1 fruit fly cellular context compared by ENCODE assay signal in the genomic region with DNA sequence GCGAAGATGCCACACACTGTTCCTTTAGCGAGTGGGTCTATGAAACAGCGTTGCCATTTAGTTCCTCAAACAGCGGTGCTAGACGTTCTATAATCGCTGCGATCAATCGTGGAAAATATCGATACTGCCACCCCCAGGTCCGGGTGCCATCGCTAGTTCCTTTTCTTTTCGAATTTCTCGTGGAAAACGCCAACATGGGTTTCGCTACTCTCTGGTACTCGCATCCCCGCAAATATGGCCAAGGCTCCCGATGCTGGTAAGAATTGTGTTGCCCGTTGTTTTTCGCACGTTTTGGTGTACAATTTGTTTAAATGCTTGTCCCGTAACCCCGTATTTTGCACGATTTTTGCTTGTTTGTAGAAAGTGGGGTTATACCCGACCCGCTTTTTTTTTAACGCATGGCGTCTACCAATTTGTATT.
A peak's percentile ranks its signal among the peaks of the same experiment; 100 is the strongest.
TF ChIP-seq lines count a peak whose summit lies in the region.

A gene (plus strand): TSS at position 102 of the 420 bp plus-strand sequence.

TF ChIP-seq in whole organism, embryonic, 481 proteins besides CTCF, POLR2A, EP300 and RAD21 (continued from another document and continues in another):
- TF ChIP-seq CG33557 (GFP tag; optimal IDR thresholded peaks at IDR 0.05; lab: Kevin White, UChicago) (peak; percentile 67), HmgZ (tag; optimal IDR thresholded peaks at IDR 0.05; lab: Kevin White, UChicago) (peak; percentile 95), tap (tag; optimal IDR thresholded peaks at IDR 0.05; lab: Kevin White, UChicago) (peak; percentile 38), onecut (GFP tag; IDR thresholded peaks at IDR 0.05; lab: Robert Waterston, UW) (peak; percentile 65; the same call in 1 of the 2 replicates), fru (optimal IDR thresholded peaks at IDR 0.05; lab: Kevin White, UChicago) (no peak), CG15696 (tag; optimal IDR thresholded peaks at IDR 0.05; lab: Kevin White, UChicago) (peak; percentile 58), da (GFP tag; optimal IDR thresholded peaks at IDR 0.05; lab: Kevin White, UChicago) (peak; percentile 52), Spps (tag; optimal IDR thresholded peaks at IDR 0.05; lab: Kevin White, UChicago) (peak; percentile 29), Oli (tag; optimal IDR thresholded peaks at IDR 0.05; lab: Kevin White, UChicago) (peak; percentile 12), Hmx (GFP tag; optimal IDR thresholded peaks at IDR 0.05; lab: Kevin White, UChicago) (no peak), corto (GFP tag; optimal IDR thresholded peaks at IDR 0.05; lab: Kevin White, UChicago) (no peak), cad (GFP tag; optimal IDR thresholded peaks at IDR 0.05; lab: Kevin White, UChicago) (no peak), gsb-n (tag; optimal IDR thresholded peaks at IDR 0.05; lab: Kevin White, UChicago) (peak; percentile 54), Rx (GFP tag; IDR thresholded peaks at IDR 0.05; lab: Robert Waterston, UW) (peak; percentile 73), Neu2 (GFP tag; optimal IDR thresholded peaks at IDR 0.05; lab: Kevin White, UChicago; ENCODE audit: borderline replicate concordance) (peak; percentile 56), odd (GFP tag; optimal IDR thresholded peaks at IDR 0.05; lab: Kevin White, UChicago) (peak; percentile 72), yki (optimal IDR thresholded peaks at IDR 0.05; lab: Kevin White, UChicago) (no peak), gcm2 (GFP tag; optimal IDR thresholded peaks at IDR 0.05; lab: Kevin White, UChicago) (peak; percentile 62), Dbx (GFP tag; IDR thresholded peaks at IDR 0.05; lab: Robert Waterston, UW) (peak; percentile 93), wdn (GFP tag; IDR thresholded peaks at IDR 0.05; lab: Robert Waterston, UW) (peak; percentile 56; the same call in 1 of the 2 replicates), dpn (GFP tag; optimal IDR thresholded peaks at IDR 0.05; lab: Kevin White, UChicago) (peak; percentile 86 to 90), NC2α (GFP tag; optimal IDR thresholded peaks at IDR 0.05; lab: Kevin White, UChicago) (peak; percentile 53), tgo (GFP tag; IDR thresholded peaks at IDR 0.05; lab: Robert Waterston, UW) (peak; percentile 65), zen2 (GFP tag; IDR thresholded peaks at IDR 0.05; lab: Robert Waterston, UW; ENCODE audit: partially characterized antibody) (peak; percentile 93), tin (GFP tag; optimal IDR thresholded peaks at IDR 0.05; lab: Kevin White, UChicago) (peak; percentile 74), PHDP (tag; optimal IDR thresholded peaks at IDR 0.05; lab: Kevin White, UChicago) (peak; percentile 67), CG16779 (GFP tag; IDR thresholded peaks at IDR 0.05; lab: Robert Waterston, UW) (peak; percentile 67), chinmo (GFP tag; IDR thresholded peaks at IDR 0.05; lab: Robert Waterston, UW; ENCODE audit: partially characterized antibody) (peak; percentile 92), Nf-YC (tag; optimal IDR thresholded peaks at IDR 0.05; lab: Kevin White, UChicago) (peak; percentile 68), cas (GFP tag; IDR thresholded peaks at IDR 0.05; lab: Robert Waterston, UW) (peak; percentile 68; the same call in 1 of the 2 replicates), CG4730 (GFP tag; IDR thresholded peaks at IDR 0.05; lab: Robert Waterston, UW) (peak; percentile 46; the same call in 1 of the 2 replicates), CG13894 (tag; optimal IDR thresholded peaks at IDR 0.05; lab: Kevin White, UChicago) (peak; percentile 91), CG1647 (GFP tag; optimal IDR thresholded peaks at IDR 0.05; lab: Kevin White, UChicago) (peak; percentile 84), Asciz (GFP tag; optimal IDR thresholded peaks at IDR 0.05; lab: Kevin White, UChicago) (peak; percentile 71), CG11085 (GFP tag; IDR thresholded peaks at IDR 0.05; lab: Robert Waterston, UW) (peak; percentile 79), grn (GFP tag; optimal IDR thresholded peaks at IDR 0.05; lab: Kevin White, UChicago) (peak; percentile 61), Xrp1 (GFP tag; IDR thresholded peaks at IDR 0.05; lab: Robert Waterston, UW) (peak; percentile 63), gt (GFP tag; IDR thresholded peaks at IDR 0.05; lab: Robert Waterston, UW) (0 out of 2 replicates have a peak, but pooled peaks have one; percentile 10), CG6683 (GFP tag; optimal IDR thresholded peaks at IDR 0.05; lab: Kevin White, UChicago) (peak; percentile 73), CG6854 (GFP tag; optimal IDR thresholded peaks at IDR 0.05; lab: Kevin White, UChicago) (peak; percentile 66), CG2889 (GFP tag; IDR thresholded peaks at IDR 0.05; lab: Robert Waterston, UW) (peak; percentile 65; the same call in 1 of the 3 replicates), CG32532 (GFP tag; IDR thresholded peaks at IDR 0.05; lab: Robert Waterston, UW) (peak; percentile 89), salm (tag; optimal IDR thresholded peaks at IDR 0.05; lab: Kevin White, UChicago) (peak; percentile 64), CG16863 (GFP tag; optimal IDR thresholded peaks at IDR 0.05; lab: Kevin White, UChicago) (peak; percentile 77), dan (GFP tag; IDR thresholded peaks at IDR 0.05; lab: Robert Waterston, UW) (no peak), pfk (GFP tag; optimal IDR thresholded peaks at IDR 0.05; lab: Kevin White, UChicago) (peak; percentile 77), Bdp1 (GFP tag; optimal IDR thresholded peaks at IDR 0.05; lab: Kevin White, UChicago) (peak; percentile 76), lmd (GFP tag; IDR thresholded peaks at IDR 0.05; lab: Robert Waterston, UW) (peak; percentile 71; the same call in 1 of the 2 replicates), tx (GFP tag; optimal IDR thresholded peaks at IDR 0.05; lab: Kevin White, UChicago) (peak; percentile 80), vfl (GFP tag; optimal IDR thresholded peaks at IDR 0.05; lab: Kevin White, UChicago) (peak; percentile 79), sens (GFP tag; lab: Kevin White, UChicago) (peak; percentile 95), Fer2 (tag; optimal IDR thresholded peaks at IDR 0.05; lab: Kevin White, UChicago) (peak; percentile 70), Myb (GFP tag; optimal IDR thresholded peaks at IDR 0.05; lab: Kevin White, UChicago) (peak; percentile 94), phol (tag; optimal IDR thresholded peaks at IDR 0.05; lab: Kevin White, UChicago) (peak; percentile 82), Chrac-16 (GFP tag; optimal IDR thresholded peaks at IDR 0.05; lab: Kevin White, UChicago) (peak; percentile 83), gro (GFP tag; optimal IDR thresholded peaks at IDR 0.05; lab: Kevin White, UChicago) (peak; percentile 92), Vsx1 (GFP tag; optimal IDR thresholded peaks at IDR 0.05; lab: Kevin White, UChicago) (peak; percentile 72), CG10959 (GFP tag; IDR thresholded peaks at IDR 0.05; lab: Robert Waterston, UW) (peak; percentile 41; the same call in 1 of the 2 replicates), CG7987 (GFP tag; optimal IDR thresholded peaks at IDR 0.05; lab: Kevin White, UChicago) (peak; percentile 90), CG13123 (GFP tag; optimal IDR thresholded peaks at IDR 0.05; lab: Kevin White, UChicago) (peak; percentile 74), CG12071 (GFP tag; optimal IDR thresholded peaks at IDR 0.05; lab: Kevin White, UChicago) (peak; percentile 72), tna (GFP tag; IDR thresholded peaks at IDR 0.05; lab: Robert Waterston, UW; ENCODE audit: partially characterized antibody) (peak; percentile 86), ab (GFP tag; optimal IDR thresholded peaks at IDR 0.05; lab: Kevin White, UChicago) (peak; percentile 57), CG30431 (GFP tag; optimal IDR thresholded peaks at IDR 0.05; lab: Kevin White, UChicago) (peak; percentile 47), bigmax (GFP tag; optimal IDR thresholded peaks at IDR 0.05; lab: Kevin White, UChicago) (peak; percentile 99), sqz (GFP tag; optimal IDR thresholded peaks at IDR 0.05; lab: Kevin White, UChicago) (peak; percentile 75), CG11696 (GFP tag; IDR thresholded peaks at IDR 0.05; lab: Robert Waterston, UW) (no peak), CG8388 (GFP tag; optimal IDR thresholded peaks at IDR 0.05; lab: Kevin White, UChicago) (peak; percentile 52), kay (GFP tag; optimal IDR thresholded peaks at IDR 0.05; lab: Kevin White, UChicago) (peak; percentile 32), D19A (tag; optimal IDR thresholded peaks at IDR 0.05; lab: Kevin White, UChicago) (peak; percentile 34), abd-A (tag; optimal IDR thresholded peaks at IDR 0.05; lab: Kevin White, UChicago) (no peak), CG17829 (tag; optimal IDR thresholded peaks at IDR 0.05; lab: Kevin White, UChicago) (peak; percentile 74), CG12155 (GFP tag; optimal IDR thresholded peaks at IDR 0.05; lab: Kevin White, UChicago) (peak; percentile 97), trem (tag; optimal IDR thresholded peaks at IDR 0.05; lab: Kevin White, UChicago) (peak; percentile 92), aop (GFP tag; IDR thresholded peaks at IDR 0.05; lab: Robert Waterston, UW) (peak; percentile 97), fd102C (GFP tag; optimal IDR thresholded peaks at IDR 0.05; lab: Kevin White, UChicago) (no peak), CG17328 (GFP tag; IDR thresholded peaks at IDR 0.05; lab: Robert Waterston, UW) (peak; percentile 74), CG4424 (GFP tag; optimal IDR thresholded peaks at IDR 0.05; lab: Kevin White, UChicago) (peak; percentile 70), CG11504 (tag; optimal IDR thresholded peaks at IDR 0.05; lab: Kevin White, UChicago) (peak; percentile 67), CG9215 (GFP tag; IDR thresholded peaks at IDR 0.05; lab: Robert Waterston, UW) (peak; percentile 58; the same call in 1 of the 2 replicates), chn (GFP tag; optimal IDR thresholded peaks at IDR 0.05; lab: Kevin White, UChicago) (peak; percentile 82), mam (GFP tag; optimal IDR thresholded peaks at IDR 0.05; lab: Kevin White, UChicago) (peak; percentile 92), CG7372 (GFP tag; IDR thresholded peaks at IDR 0.05; lab: Robert Waterston, UW) (peak; percentile 77), CG33213 (GFP tag; optimal IDR thresholded peaks at IDR 0.05; lab: Kevin White, UChicago) (peak; percentile 94), CG2712 (tag; optimal IDR thresholded peaks at IDR 0.05; lab: Kevin White, UChicago) (peak; percentile 73), CG34224 (GFP tag; IDR thresholded peaks at IDR 0.05; lab: Robert Waterston, UW; ENCODE audit: partially characterized antibody) (peak; percentile 93), Tbp (GFP tag; optimal IDR thresholded peaks at IDR 0.05; lab: Kevin White, UChicago) (peak; percentile 61), CG4820 (GFP tag; optimal IDR thresholded peaks at IDR 0.05; lab: Kevin White, UChicago) (peak; percentile 52), schlank (tag; optimal IDR thresholded peaks at IDR 0.05; lab: Kevin White, UChicago) (peak; percentile 85), zf30C (GFP tag; optimal IDR thresholded peaks at IDR 0.05; lab: Kevin White, UChicago) (peak; percentile 57), kni (GFP tag; optimal IDR thresholded peaks at IDR 0.05; lab: Kevin White, UChicago) (peak; percentile 78), CG17361 (GFP tag; IDR thresholded peaks at IDR 0.05; lab: Robert Waterston, UW) (peak; percentile 68), kah (GFP tag; optimal IDR thresholded peaks at IDR 0.05; lab: Kevin White, UChicago) (peak; percentile 45), Usf (GFP tag; optimal IDR thresholded peaks at IDR 0.05; lab: Kevin White, UChicago) (peak; percentile 58), Kr (GFP tag; optimal IDR thresholded peaks at IDR 0.05; lab: Kevin White, UChicago) (no peak), Dip2 (GFP tag; IDR thresholded peaks at IDR 0.05; lab: Robert Waterston, UW) (no peak), CG7556 (GFP tag; optimal IDR thresholded peaks at IDR 0.05; lab: Kevin White, UChicago) (peak; percentile 45), CG13775 (GFP tag; optimal IDR thresholded peaks at IDR 0.05; lab: Kevin White, UChicago) (peak; percentile 77), Hsf (GFP tag; optimal IDR thresholded peaks at IDR 0.05; lab: Kevin White, UChicago) (peak; percentile 86), Bgb (GFP tag; IDR thresholded peaks at IDR 0.05; lab: Robert Waterston, UW; ENCODE audit: partially characterized antibody) (peak; percentile 98), CG15514 (GFP tag; optimal IDR thresholded peaks at IDR 0.05; lab: Kevin White, UChicago) (peak; percentile 95), ATbp (GFP tag; optimal IDR thresholded peaks at IDR 0.05; lab: Kevin White, UChicago) (peak; percentile 10), CG17186 (GFP tag; optimal IDR thresholded peaks at IDR 0.05; lab: Kevin White, UChicago) (peak; percentile 90), peb (GFP tag; IDR thresholded peaks at IDR 0.05; lab: Robert Waterston, UW) (0 out of 2 replicates have a peak, but pooled peaks have one; percentile 17), Sox102F (GFP tag; optimal IDR thresholded peaks at IDR 0.05; lab: Kevin White, UChicago) (peak; percentile 14), Aef1 (GFP tag; IDR thresholded peaks at IDR 0.05; lab: Robert Waterston, UW) (peak; percentile 77), dmrt11E (tag; optimal IDR thresholded peaks at IDR 0.05; lab: Kevin White, UChicago) (peak; percentile 54), twi (tag; optimal IDR thresholded peaks at IDR 0.05; lab: Kevin White, UChicago) (peak; percentile 27), CG4328 (GFP tag; optimal IDR thresholded peaks at IDR 0.05; lab: Kevin White, UChicago) (peak; percentile 87), jumu (GFP tag; optimal IDR thresholded peaks at IDR 0.05; lab: Kevin White, UChicago) (peak; percentile 88), CG5180 (GFP tag; optimal IDR thresholded peaks at IDR 0.05; lab: Kevin White, UChicago) (peak; percentile 24), CHES-1-like (GFP tag; optimal IDR thresholded peaks at IDR 0.05; lab: Kevin White, UChicago) (peak; percentile 93), CG31388 (GFP tag; optimal IDR thresholded peaks at IDR 0.05; lab: Kevin White, UChicago) (no peak), CG2120 (GFP tag; optimal IDR thresholded peaks at IDR 0.05; lab: Kevin White, UChicago) (peak; percentile 90), vvl (GFP tag; IDR thresholded peaks at IDR 0.05; lab: Robert Waterston, UW) (peak; percentile 90), pan (optimal IDR thresholded peaks at IDR 0.05; lab: Kevin White, UChicago) (no peak), pan (GFP tag; optimal IDR thresholded peaks at IDR 0.05 in 1 of 2, IDR thresholded peaks at IDR 0.05 in 1 of 2) (peak in 1 of 2 experiments; percentile 76), lab (GFP tag; optimal IDR thresholded peaks at IDR 0.05; lab: Kevin White, UChicago) (peak; percentile 93), CG7963 (GFP tag; IDR thresholded peaks at IDR 0.05; lab: Robert Waterston, UW; ENCODE audit: partially characterized antibody) (peak; percentile 79), Stat92E (GFP tag; optimal IDR thresholded peaks at IDR 0.05; lab: Kevin White, UChicago) (peak in 1 of 3 experiments; percentile 23), CG12104 (GFP tag; optimal IDR thresholded peaks at IDR 0.05; lab: Kevin White, UChicago) (peak; percentile 68), CG14965 (GFP tag; optimal IDR thresholded peaks at IDR 0.05; lab: Kevin White, UChicago; ENCODE audit: borderline replicate concordance) (peak; percentile 21), CG10274 (GFP tag; optimal IDR thresholded peaks at IDR 0.05; lab: Kevin White, UChicago) (peak; percentile 47)
